Fruit fly (Drosophila melanogaster): ENCODE data around the gene eIF4E1.

The eIF4E1 gene

DNA sequence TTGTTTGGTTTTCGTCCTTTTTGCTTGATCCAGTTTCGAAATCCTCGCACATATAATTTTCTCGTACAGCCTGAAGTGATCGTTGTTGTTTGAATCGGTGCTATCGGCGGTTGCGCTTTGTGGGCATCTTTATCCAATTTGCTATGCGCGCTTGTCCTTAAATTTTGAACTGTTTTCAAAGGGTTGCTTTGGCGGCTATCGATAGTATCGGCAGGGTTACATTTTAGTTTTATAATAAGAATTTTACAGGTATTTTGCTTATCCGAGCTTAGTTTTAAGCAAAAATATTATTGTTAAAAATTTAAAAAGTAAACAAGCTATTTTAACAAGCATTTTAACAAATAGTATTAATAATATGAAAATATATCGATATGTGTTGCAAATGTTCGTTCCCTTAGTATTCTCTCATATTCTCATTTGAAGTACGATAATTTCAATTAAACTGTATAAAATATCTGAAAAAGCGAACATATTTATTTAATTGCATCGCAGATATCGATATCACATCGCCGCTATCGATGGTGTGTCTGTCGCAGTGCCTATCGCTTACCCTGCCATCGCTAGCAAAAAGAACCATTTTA is 35.3 kb downstream of the eIF4E1 start, which contains the start of the genes Klp67A and CG4452 (continued):
- TF ChIP-seq CHES-1-like (GFP tag; optimal IDR thresholded peaks at IDR 0.05) = no peak
- no peak for TF ChIP-seq ro (GFP tag; IDR thresholded peaks at IDR 0.05)
- TF ChIP-seq CG10366 (GFP tag; IDR thresholded peaks at IDR 0.05) = no peak
- peak; percentile 67 for TF ChIP-seq CG9727 (GFP tag; optimal IDR thresholded peaks at IDR 0.05)
- TF ChIP-seq CG7271 (tag; optimal IDR thresholded peaks at IDR 0.05) = peak; percentile 31
- TF ChIP-seq gro (GFP tag; optimal IDR thresholded peaks at IDR 0.05) = no peak
- peak; percentile 72 for TF ChIP-seq row (GFP tag; IDR thresholded peaks at IDR 0.05)
- peak; percentile 22 for TF ChIP-seq CG10979 (tag; optimal IDR thresholded peaks at IDR 0.05)
- TF ChIP-seq HLHmδ (GFP tag; optimal IDR thresholded peaks at IDR 0.05) = no peak
- TF ChIP-seq Xbp1 (GFP tag; optimal IDR thresholded peaks at IDR 0.05) = peak; percentile 43
- TF ChIP-seq Hmx (GFP tag; optimal IDR thresholded peaks at IDR 0.05) = no peak
- no peak for TF ChIP-seq CG8944 (GFP tag; optimal IDR thresholded peaks at IDR 0.05)
- no peak for TF ChIP-seq eve (GFP tag; optimal IDR thresholded peaks at IDR 0.05)
- TF ChIP-seq gcm2 (GFP tag; optimal IDR thresholded peaks at IDR 0.05) = no peak
- no peak for TF ChIP-seq CG3838 (GFP tag; optimal IDR thresholded peaks at IDR 0.05)
- TF ChIP-seq CG5245 (GFP tag; optimal IDR thresholded peaks at IDR 0.05) = no peak
- TF ChIP-seq PHDP (tag; optimal IDR thresholded peaks at IDR 0.05) = peak; percentile 47
- TF ChIP-seq Lpt (GFP tag; optimal IDR thresholded peaks at IDR 0.05) = no peak
- peak; percentile 13 for TF ChIP-seq salm (tag; optimal IDR thresholded peaks at IDR 0.05)
- peak; percentile 77; the same call in 1 of the 4 replicates for TF ChIP-seq chinmo (GFP tag; IDR thresholded peaks at IDR 0.05; ENCODE audit: partially characterized antibody)
- no peak for TF ChIP-seq CG1647 (GFP tag; optimal IDR thresholded peaks at IDR 0.05)
- no peak for TF ChIP-seq gcm (GFP tag; optimal IDR thresholded peaks at IDR 0.05)
- TF ChIP-seq Ets97D (GFP tag; optimal IDR thresholded peaks at IDR 0.05) = peak; percentile 67
- no peak for TF ChIP-seq cwo (GFP tag; optimal IDR thresholded peaks at IDR 0.05)
- TF ChIP-seq Dll (GFP tag; IDR thresholded peaks at IDR 0.05; ENCODE audit: partially characterized antibody) = peak; percentile 96
- peak; percentile 32 for TF ChIP-seq Ssrp (tag; optimal IDR thresholded peaks at IDR 0.05)
- TF ChIP-seq Neu2 (GFP tag; optimal IDR thresholded peaks at IDR 0.05; ENCODE audit: borderline replicate concordance) = no peak
- no peak for TF ChIP-seq CG8089 (GFP tag; optimal IDR thresholded peaks at IDR 0.05)
- no peak for TF ChIP-seq en (GFP tag; optimal IDR thresholded peaks at IDR 0.05)
- no peak for TF ChIP-seq crc (GFP tag; optimal IDR thresholded peaks at IDR 0.05)
- no peak for TF ChIP-seq nerfin-1 (tag; optimal IDR thresholded peaks at IDR 0.05)
- no peak for TF ChIP-seq usp (GFP tag; optimal IDR thresholded peaks at IDR 0.05)
- no peak for TF ChIP-seq CG32767 (GFP tag; IDR thresholded peaks at IDR 0.05)
- TF ChIP-seq CG4404 (GFP tag; IDR thresholded peaks at IDR 0.05) = peak; percentile 30; the same call in 1 of the 2 replicates
- TF ChIP-seq Pdp1 (GFP tag; optimal IDR thresholded peaks at IDR 0.05) = peak in 1 of 2 experiments; percentile 21
- TF ChIP-seq Dbx (GFP tag; IDR thresholded peaks at IDR 0.05) = 0 out of 3 replicates have a peak, but pooled peaks have one; percentile 27
- TF ChIP-seq repo (GFP tag; optimal IDR thresholded peaks at IDR 0.05) = no peak
- peak; percentile 55 for TF ChIP-seq CG33557 (GFP tag; optimal IDR thresholded peaks at IDR 0.05)
- TF ChIP-seq Oaz (GFP tag; IDR thresholded peaks at IDR 0.05) = no peak
- peak; percentile 45 for TF ChIP-seq CG18599 (GFP tag; optimal IDR thresholded peaks at IDR 0.05)
- no peak for TF ChIP-seq CG8765 (GFP tag; IDR thresholded peaks at IDR 0.05)
- TF ChIP-seq CG14050 (GFP tag; IDR thresholded peaks at IDR 0.05) = 0 out of 3 replicates have a peak, but pooled peaks have one; percentile 9
- peak; percentile 43 for TF ChIP-seq CG9817 (tag; optimal IDR thresholded peaks at IDR 0.05)
- TF ChIP-seq Aef1 (GFP tag; IDR thresholded peaks at IDR 0.05) = no peak
- TF ChIP-seq chm (GFP tag; IDR thresholded peaks at IDR 0.05) = no peak
- no peak for TF ChIP-seq peb (GFP tag; IDR thresholded peaks at IDR 0.05)
- TF ChIP-seq BEAF-32 (GFP tag; optimal IDR thresholded peaks at IDR 0.05) = peak; percentile 98
- peak; percentile 50; the same call in 1 of the 2 replicates for TF ChIP-seq slbo (GFP tag; IDR thresholded peaks at IDR 0.05)
- TF ChIP-seq ranshi (GFP tag; IDR thresholded peaks at IDR 0.05) = no peak
- TF ChIP-seq CG3726 (GFP tag; IDR thresholded peaks at IDR 0.05) = no peak
- TF ChIP-seq Dip3 (GFP tag; optimal IDR thresholded peaks at IDR 0.05) = no peak
